Fruit fly (Drosophila melanogaster): ENCODE data around the gene Hrb27C.

The Hrb27C gene

dm6 chr2L:6950096-6950495 is 29.6 kb downstream of the Hrb27C start, which contains the start of the genes Gas41 and SA1:
Gene Gas41 (minus strand): TSS chr2L:6950207.
Gene SA1 (plus strand): TSS chr2L:6950421.
- TF ChIP-seq cic (GFP tag; optimal IDR thresholded peaks at IDR 0.05) (no peak), toe (GFP tag; optimal IDR thresholded peaks at IDR 0.05) (no peak), Hr96 (GFP tag; optimal IDR thresholded peaks at IDR 0.05) (no peak), CG11617 (GFP tag; optimal IDR thresholded peaks at IDR 0.05) (peak; percentile 79), ovo (GFP tag; optimal IDR thresholded peaks at IDR 0.05) (peak; percentile 82), CG7101 (tag; optimal IDR thresholded peaks at IDR 0.05) (peak; percentile 96), kay (GFP tag; ENCODE audit: borderline replicate concordance) (no peak), cnc (optimal IDR thresholded peaks at IDR 0.05) (no peak), bab1 (GFP tag; optimal IDR thresholded peaks at IDR 0.05) (peak; percentile 45), Mnt (GFP tag; optimal IDR thresholded peaks at IDR 0.05) (peak; percentile 68), tj (GFP tag; optimal IDR thresholded peaks at IDR 0.05) (peak; percentile 80), CG12768 (GFP tag; optimal IDR thresholded peaks at IDR 0.05) (peak; percentile 79), CG1620 (GFP tag; optimal IDR thresholded peaks at IDR 0.05) (peak; percentile 1), CG14711 (tag; optimal IDR thresholded peaks at IDR 0.05) (peak; percentile 92), CG7045 (GFP tag; optimal IDR thresholded peaks at IDR 0.05) (no peak), CG5204 (GFP tag; optimal IDR thresholded peaks at IDR 0.05) (no peak), Clk (GFP tag; optimal IDR thresholded peaks at IDR 0.05) (peak; percentile 8), pad (GFP tag; optimal IDR thresholded peaks at IDR 0.05) (peak; percentile 70), Crg-1 (GFP tag; optimal IDR thresholded peaks at IDR 0.05) (peak; percentile 82), CG33017 (tag; optimal IDR thresholded peaks at IDR 0.05) (peak; percentile 94)

DNA sequence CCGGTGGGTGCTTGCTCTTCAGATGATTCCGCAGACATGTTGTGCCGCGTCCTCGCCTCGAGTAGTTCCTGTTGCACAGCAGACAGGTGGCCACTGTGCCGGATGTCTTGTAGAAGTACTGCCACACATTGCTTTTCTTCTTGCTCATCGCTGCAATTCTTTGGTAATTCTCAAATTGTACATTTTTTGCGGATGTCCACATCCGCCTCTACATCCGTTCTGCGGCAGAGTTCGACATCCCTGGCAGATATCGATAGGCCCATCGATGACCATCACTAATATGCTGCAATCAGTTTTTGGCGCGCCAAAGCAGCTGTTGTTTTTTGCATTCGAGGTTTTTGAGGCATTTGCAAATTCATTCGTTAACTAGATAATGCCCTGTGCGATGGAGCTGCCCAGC is 36.2 kb downstream of the Hrb27C start, which contains the start of the genes CG13775 and CG3430:
Gene CG13775, minus strand, starts transcription at position 226 of the 400 bp plus-strand sequence.
Gene CG3430, plus strand, starts transcription at position 284 of the 400 bp plus-strand sequence.
- TF ChIP-seq CG14711 (tag; optimal IDR thresholded peaks at IDR 0.05) (peak; percentile 2), CG5204 (GFP tag; optimal IDR thresholded peaks at IDR 0.05) (no peak), Mnt (GFP tag; optimal IDR thresholded peaks at IDR 0.05) (peak; percentile 19), CG7101 (tag; optimal IDR thresholded peaks at IDR 0.05) (peak; percentile 10), CG7045 (GFP tag; optimal IDR thresholded peaks at IDR 0.05) (no peak), bab1 (GFP tag; optimal IDR thresholded peaks at IDR 0.05) (peak; percentile 40), pad (GFP tag; optimal IDR thresholded peaks at IDR 0.05) (no peak), tj (GFP tag; optimal IDR thresholded peaks at IDR 0.05) (peak; percentile 5), Crg-1 (GFP tag; optimal IDR thresholded peaks at IDR 0.05) (peak; percentile 1)

dm6 chr2L:6960165-6960564 is 39.7 kb downstream of the Hrb27C start, which contains the start of the genes Atac1 and Hmgcl:
Gene Atac1 (minus strand): TSS chr2L:6960328.
Gene Hmgcl (plus strand): TSS chr2L:6960377.
- TF ChIP-seq bab1 (GFP tag; optimal IDR thresholded peaks at IDR 0.05) (peak; percentile 0), CG7101 (tag; optimal IDR thresholded peaks at IDR 0.05) (no peak)

DNA sequence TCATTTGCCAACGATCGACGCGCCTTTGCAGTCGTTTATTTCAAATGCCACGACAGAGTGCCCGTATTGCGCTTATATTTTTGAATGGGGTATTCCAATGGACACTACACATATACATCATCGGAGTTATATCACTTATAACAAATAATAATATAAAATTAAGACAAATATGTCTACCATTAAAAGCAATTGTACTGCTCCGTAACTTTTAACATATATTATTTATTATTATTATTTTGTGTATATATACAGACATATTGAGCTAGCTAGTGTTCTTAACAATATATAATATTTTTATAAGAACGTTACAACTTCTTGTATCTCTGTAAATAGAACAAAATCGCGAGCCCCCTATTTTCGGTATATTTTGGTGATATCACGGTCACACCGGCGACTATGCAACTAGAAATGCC is 43.5 kb downstream of the Hrb27C start, which contains the start of the genes sip2 and Coprox:
Gene sip2, minus strand, starts transcription at position 53 of the 413 bp plus-strand sequence.
Gene Coprox, plus strand, starts transcription at position 400 of the 413 bp plus-strand sequence.
- TF ChIP-seq CG5204 (GFP tag; optimal IDR thresholded peaks at IDR 0.05), result no peak
- no peak for TF ChIP-seq Hr96 (GFP tag; optimal IDR thresholded peaks at IDR 0.05)
- peak; percentile 52 for TF ChIP-seq tj (GFP tag; optimal IDR thresholded peaks at IDR 0.05)
- no peak for TF ChIP-seq Clk (GFP tag; optimal IDR thresholded peaks at IDR 0.05)
- no peak for TF ChIP-seq cic (GFP tag; optimal IDR thresholded peaks at IDR 0.05)
- TF ChIP-seq ovo (GFP tag; optimal IDR thresholded peaks at IDR 0.05), result peak; percentile 5
- TF ChIP-seq CG1620 (GFP tag; optimal IDR thresholded peaks at IDR 0.05), result no peak
- TF ChIP-seq CG7101 (tag; optimal IDR thresholded peaks at IDR 0.05), result peak; percentile 85
- TF ChIP-seq Mnt (GFP tag; optimal IDR thresholded peaks at IDR 0.05), result peak; percentile 7
- TF ChIP-seq CG7045 (GFP tag; optimal IDR thresholded peaks at IDR 0.05), result peak; percentile 58
- TF ChIP-seq CG12768 (GFP tag; optimal IDR thresholded peaks at IDR 0.05), result peak; percentile 26
- TF ChIP-seq kay (GFP tag; ENCODE audit: borderline replicate concordance), result no peak
- TF ChIP-seq bab1 (GFP tag; optimal IDR thresholded peaks at IDR 0.05), result peak; percentile 58
- no peak for TF ChIP-seq toe (GFP tag; optimal IDR thresholded peaks at IDR 0.05)
- no peak for TF ChIP-seq Crg-1 (GFP tag; optimal IDR thresholded peaks at IDR 0.05)
- no peak for TF ChIP-seq cnc (optimal IDR thresholded peaks at IDR 0.05)
- TF ChIP-seq pad (GFP tag; optimal IDR thresholded peaks at IDR 0.05), result peak; percentile 49
- TF ChIP-seq CG11617 (GFP tag; optimal IDR thresholded peaks at IDR 0.05), result peak; percentile 67
- TF ChIP-seq CG14711 (tag; optimal IDR thresholded peaks at IDR 0.05), result peak; percentile 75
- TF ChIP-seq CG33017 (tag; optimal IDR thresholded peaks at IDR 0.05), result peak; percentile 79

DNA sequence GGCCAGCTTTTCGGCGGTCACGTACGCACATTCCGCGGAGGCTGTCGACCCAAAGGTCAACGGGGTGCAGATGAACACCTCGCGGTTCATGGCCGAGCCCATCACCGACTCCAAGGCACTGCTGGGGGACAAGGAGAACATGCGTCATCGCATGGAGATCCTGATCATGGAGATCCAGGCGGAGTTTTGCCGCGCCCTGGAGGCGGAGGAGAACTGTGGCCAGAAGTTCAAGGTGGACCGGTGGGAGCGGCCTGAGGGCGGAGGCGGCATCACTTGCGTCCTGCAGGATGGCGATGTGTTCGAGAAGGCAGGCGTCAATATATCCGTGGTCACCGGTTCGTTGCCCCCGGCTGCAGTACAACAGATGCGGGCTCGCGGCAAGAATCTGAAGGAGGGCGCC is 44.1 kb downstream of the Hrb27C start:
- TF ChIP-seq kay (GFP tag; ENCODE audit: borderline replicate concordance) (no peak), pad (GFP tag; optimal IDR thresholded peaks at IDR 0.05) (no peak), CG7101 (tag; optimal IDR thresholded peaks at IDR 0.05) (no peak), Crg-1 (GFP tag; optimal IDR thresholded peaks at IDR 0.05) (no peak), CG1620 (GFP tag; optimal IDR thresholded peaks at IDR 0.05) (no peak)

DNA sequence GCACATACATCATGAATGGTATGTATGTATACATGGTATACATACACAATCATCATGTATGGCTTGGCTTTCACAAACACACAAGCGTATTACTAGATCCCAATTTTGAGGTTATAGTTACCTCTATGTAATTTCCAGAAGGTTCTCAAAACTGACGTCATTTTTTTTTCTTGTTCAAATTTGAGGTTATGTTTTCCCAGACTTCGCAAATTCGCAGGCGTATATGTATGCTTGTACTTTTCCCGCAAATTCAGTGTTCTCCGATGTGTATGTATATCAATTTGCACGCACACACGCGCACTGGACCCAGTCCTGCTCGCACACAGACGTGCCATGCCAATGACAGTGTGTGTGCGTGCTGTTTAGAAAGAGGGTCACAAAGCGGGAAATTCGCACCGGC is 45.8 kb downstream of the Hrb27C start:
- peak; percentile 4 for TF ChIP-seq tj (GFP tag; optimal IDR thresholded peaks at IDR 0.05)
- TF ChIP-seq CG33017 (tag; optimal IDR thresholded peaks at IDR 0.05), result no peak

DNA sequence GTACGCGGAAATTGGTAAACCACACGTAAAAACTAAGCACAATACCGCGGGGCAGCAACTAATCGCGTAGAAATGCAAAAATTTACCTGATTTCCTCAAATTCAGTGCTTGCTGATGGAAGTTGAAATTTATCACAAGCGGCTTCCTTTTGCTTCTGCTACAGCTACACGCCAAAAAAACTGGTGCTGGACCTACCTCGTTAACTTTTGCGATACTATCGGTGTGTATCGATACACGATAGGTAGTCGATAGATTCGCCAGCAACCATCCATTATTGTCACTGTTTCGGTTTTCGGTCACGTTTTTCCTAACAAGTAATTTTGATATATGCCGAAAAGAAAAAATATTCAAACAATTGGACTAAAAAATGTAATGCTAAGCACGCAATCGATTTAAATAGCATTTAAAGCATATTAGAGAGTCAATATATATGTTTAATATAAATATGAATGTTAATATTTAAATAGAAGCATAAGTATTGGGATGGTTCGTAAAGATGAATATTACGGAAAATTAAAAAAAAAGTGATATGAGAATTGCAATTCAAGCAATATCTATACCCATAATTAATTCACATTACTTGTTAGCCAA is 47.0 kb downstream of the Hrb27C start, which contains the start of gene Sumo:
Gene Sumo, minus strand, starts transcription at position 223 of the 591 bp plus-strand sequence.
- TF ChIP-seq Hr96 (GFP tag; optimal IDR thresholded peaks at IDR 0.05) (peak; percentile 72), CG12768 (GFP tag; optimal IDR thresholded peaks at IDR 0.05) (no peak), bab1 (GFP tag; optimal IDR thresholded peaks at IDR 0.05) (peak; percentile 11), Mnt (GFP tag; optimal IDR thresholded peaks at IDR 0.05) (peak; percentile 37), CG14711 (tag; optimal IDR thresholded peaks at IDR 0.05) (no peak), Crg-1 (GFP tag; optimal IDR thresholded peaks at IDR 0.05) (no peak), Clk (GFP tag; optimal IDR thresholded peaks at IDR 0.05) (peak; percentile 14), pad (GFP tag; optimal IDR thresholded peaks at IDR 0.05) (peak; percentile 22), toe (GFP tag; optimal IDR thresholded peaks at IDR 0.05) (no peak), CG7045 (GFP tag; optimal IDR thresholded peaks at IDR 0.05) (no peak)
